Fruit fly (Drosophila melanogaster) whole organism, prepupa: Measurements from ENCODE around the gene mRpS35.

ENCODE experiments used
- Blimp-1 ChIP-seq: fragments of 200-800 bp; sonication (Bioruptor generic); optimal IDR thresholded peaks from 3 replicates; lab custom pipeline; 2017; ENCODE audit warnings: missing biosample characterization, missing genetic modification characterization, mild to moderate bottlenecking, moderate library complexity, missing genetic modification reagents
- CG10669 ChIP-seq: fragments of 200-800 bp; sonication (Bioruptor generic); optimal IDR thresholded peaks from 3 replicates; lab custom pipeline; 2018; ENCODE audit warnings: missing biosample characterization, mild to moderate bottlenecking, missing genetic modification characterization, moderate library complexity
- CG11294 ChIP-seq: fragments of 200-800 bp; sonication (Bioruptor generic); IDR thresholded peaks from 2 replicates; pipeline ENCODE4 v1.3.6; 2022; ENCODE audit warnings: missing biosample characterization, missing genetic modification characterization
- CG11762 ChIP-seq: fragments of 200-800 bp; sonication (Bioruptor generic); optimal IDR thresholded peaks from 3 replicates; lab custom pipeline; 2016; ENCODE audit warnings: missing biosample characterization, missing genetic modification characterization; ENCODE audit not compliant: insufficient read depth
- CG11902 ChIP-seq: fragments of 200-800 bp; sonication (Bioruptor generic); optimal IDR thresholded peaks from 3 replicates; lab custom pipeline; 2016; ENCODE audit warnings: missing biosample characterization, missing genetic modification characterization
- CG15336 ChIP-seq: fragments of 200-800 bp; sonication (Bioruptor generic); IDR thresholded peaks from 2 replicates; pipeline ENCODE4 v1.3.6; 2022; ENCODE audit warnings: missing biosample characterization, missing genetic modification characterization
- CG1621 ChIP-seq: fragments of 200-800 bp; sonication (Bioruptor generic); optimal IDR thresholded peaks from 3 replicates; lab custom pipeline; 2018; ENCODE audit warnings: missing biosample characterization, mild to moderate bottlenecking, missing genetic modification characterization
- CG16779 ChIP-seq: fragments of 200-800 bp; sonication (Bioruptor generic); optimal IDR thresholded peaks from 3 replicates; lab custom pipeline; 2017; ENCODE audit warnings: missing biosample characterization, mild to moderate bottlenecking, missing genetic modification characterization
- CG31627 ChIP-seq: fragments of 200-800 bp; sonication (Bioruptor generic); optimal IDR thresholded peaks from 3 replicates; lab custom pipeline; 2016; ENCODE audit warnings: missing biosample characterization, missing genetic modification characterization
- CG32006 ChIP-seq: fragments of 200-800 bp; sonication (Bioruptor generic); optimal IDR thresholded peaks from 3 replicates; lab custom pipeline; 2017; ENCODE audit warnings: missing biosample characterization, mild to moderate bottlenecking, missing genetic modification characterization
- CG34406 ChIP-seq: fragments of 200-800 bp; sonication (Bioruptor generic); optimal IDR thresholded peaks from 3 replicates; lab custom pipeline; 2016; ENCODE audit warnings: missing biosample characterization, missing genetic modification characterization
- CG4318 ChIP-seq: fragments of 200-800 bp; sonication (Bioruptor generic); optimal IDR thresholded peaks from 3 replicates; lab custom pipeline; 2017; ENCODE audit warnings: missing biosample characterization, mild to moderate bottlenecking, missing genetic modification characterization
- CG6276 ChIP-seq: fragments of 200-800 bp; sonication (Bioruptor generic); optimal IDR thresholded peaks from 2 replicates; lab custom pipeline; 2017; ENCODE audit warnings: missing biosample characterization, mild to moderate bottlenecking, missing genetic modification characterization
- CG6792 ChIP-seq: fragments of 200-800 bp; sonication (Bioruptor generic); optimal IDR thresholded peaks from 3 replicates; lab custom pipeline; 2016; ENCODE audit warnings: missing biosample characterization, missing genetic modification characterization
- CG6854 ChIP-seq: fragments of 200-800 bp; sonication (Bioruptor generic); optimal IDR thresholded peaks from 2 replicates; lab custom pipeline; 2017; ENCODE audit warnings: missing biosample characterization, mild to moderate bottlenecking, missing genetic modification characterization
- CG7368 ChIP-seq: fragments of 200-800 bp; sonication (Bioruptor generic); optimal IDR thresholded peaks from 3 replicates; lab custom pipeline; 2016; ENCODE audit warnings: missing biosample characterization, missing genetic modification characterization
- CG8119 ChIP-seq: fragments of 200-800 bp; sonication (Bioruptor generic); IDR thresholded peaks from 3 replicates; pipeline ENCODE4 v1.3.6; 2022; ENCODE audit warnings: missing biosample characterization, missing genetic modification characterization
- CG8319 ChIP-seq: fragments of 200-800 bp; sonication (Bioruptor generic); optimal IDR thresholded peaks from 3 replicates; lab custom pipeline; 2016; ENCODE audit warnings: missing biosample characterization, missing genetic modification characterization
- CG9139 ChIP-seq: fragments of 200-800 bp; sonication (Bioruptor generic); optimal IDR thresholded peaks from 3 replicates; lab custom pipeline; 2017; ENCODE audit warnings: missing biosample characterization, mild to moderate bottlenecking, missing genetic modification characterization
- Eip75B ChIP-seq: fragments of 200-800 bp; sonication (Bioruptor generic); optimal IDR thresholded peaks from 3 replicates; lab custom pipeline; 2016; ENCODE audit warnings: missing biosample characterization, missing genetic modification characterization
- Eip93F ChIP-seq: fragments of 200-800 bp; sonication (Bioruptor generic); optimal IDR thresholded peaks from 2 replicates; lab custom pipeline; 2016; ENCODE audit warnings: missing biosample characterization, mild to moderate bottlenecking, missing genetic modification characterization
- Ets21C ChIP-seq: fragments of 200-800 bp; sonication (Bioruptor generic); optimal IDR thresholded peaks from 3 replicates; lab custom pipeline; 2016; ENCODE audit warnings: missing biosample characterization, missing genetic modification characterization
- Ets96B ChIP-seq: fragments of 200-800 bp; optimal IDR thresholded peaks from 2 replicates; lab custom pipeline; 2019; ENCODE audit warnings: missing biosample characterization, mild to moderate bottlenecking, missing genetic modification characterization, moderate library complexity
- Gug ChIP-seq: fragments of 200-800 bp; sonication (Bioruptor generic); IDR thresholded peaks from 2 replicates; pipeline ENCODE4 v1.3.6; 2022; ENCODE audit warnings: missing biosample characterization, missing genetic modification characterization
- Hr39 ChIP-seq: fragments of 200-800 bp; sonication (Bioruptor generic); optimal IDR thresholded peaks from 2 replicates; lab custom pipeline; 2016; ENCODE audit warnings: missing biosample characterization, missing genetic modification characterization
- Lpt ChIP-seq: fragments of 200-800 bp; sonication (Bioruptor generic); optimal IDR thresholded peaks from 3 replicates; lab custom pipeline; 2016; ENCODE audit warnings: missing biosample characterization, missing genetic modification characterization
- Met ChIP-seq: fragments of 200-800 bp; sonication (Bioruptor generic); optimal IDR thresholded peaks from 3 replicates; lab custom pipeline; 2016; ENCODE audit warnings: missing biosample characterization, missing genetic modification characterization
- OdsH ChIP-seq: fragments of 200-800 bp; sonication (Bioruptor generic); optimal IDR thresholded peaks from 3 replicates; lab custom pipeline; 2016; ENCODE audit warnings: missing biosample characterization, missing genetic modification characterization
- Sox102F ChIP-seq: fragments of 200-800 bp; sonication (Bioruptor generic); optimal IDR thresholded peaks from 2 replicates; lab custom pipeline; 2016; ENCODE audit warnings: missing biosample characterization, mild to moderate bottlenecking, missing genetic modification characterization
- Sox15 ChIP-seq: fragments of 200-800 bp; sonication (Bioruptor generic); optimal IDR thresholded peaks from 3 replicates; lab custom pipeline; 2016; ENCODE audit warnings: missing biosample characterization, missing genetic modification characterization
- achi ChIP-seq: fragments of 200-800 bp; sonication (Bioruptor generic); optimal IDR thresholded peaks from 3 replicates; lab custom pipeline; 2016; ENCODE audit warnings: missing biosample characterization, missing genetic modification characterization
- cyc ChIP-seq: fragments of 200-800 bp; sonication (Bioruptor generic); optimal IDR thresholded peaks from 3 replicates; lab custom pipeline; 2016; ENCODE audit warnings: missing biosample characterization, missing genetic modification characterization
- dac ChIP-seq: fragments of 200-800 bp; sonication (Bioruptor generic); optimal IDR thresholded peaks from 2 replicates; lab custom pipeline; 2017; ENCODE audit warnings: missing biosample characterization, mild to moderate bottlenecking, missing genetic modification characterization
- dsx ChIP-seq: fragments of 200-800 bp; optimal IDR thresholded peaks from 3 replicates; lab custom pipeline; 2019; ENCODE audit warnings: missing biosample characterization, mild to moderate bottlenecking, missing genetic modification characterization, moderate library complexity; ENCODE audit not compliant: poor library complexity, severe bottlenecking
- fkh ChIP-seq: fragments of 200-800 bp; sonication (Bioruptor generic); optimal IDR thresholded peaks from 3 replicates; lab custom pipeline; 2017; ENCODE audit warnings: missing biosample characterization, mild to moderate bottlenecking, missing genetic modification characterization, moderate library complexity
- net ChIP-seq: fragments of 200-800 bp; sonication (Bioruptor generic); optimal IDR thresholded peaks from 3 replicates; lab custom pipeline; 2016; ENCODE audit warnings: missing biosample characterization, missing genetic modification characterization
- pdm3 ChIP-seq: fragments of 200-800 bp; sonication (Bioruptor generic); optimal IDR thresholded peaks from 3 replicates; lab custom pipeline; 2016; ENCODE audit warnings: missing biosample characterization, missing genetic modification characterization
- salr ChIP-seq, 2 experiments: fragments of 200-800 bp; sonication (Bioruptor generic); optimal IDR thresholded peaks; 3 replicates each; lab custom pipeline; 2016 to 2018; ENCODE audit warnings: missing biosample characterization in 2 of 2, missing genetic modification characterization in 2 of 2, mild to moderate bottlenecking in 1 of 2
- spab ChIP-seq: fragments of 200-800 bp; sonication (Bioruptor generic); optimal IDR thresholded peaks from 2 replicates; lab custom pipeline; 2017; ENCODE audit warnings: missing biosample characterization, mild to moderate bottlenecking, missing genetic modification characterization, missing genetic modification reagents
- ss ChIP-seq, 2 experiments: fragments of 200-800 bp; sonication (Bioruptor generic); optimal IDR thresholded peaks; 2 replicates in 1 of 2; 3 replicates in 1 of 2; lab custom pipeline; 2017 to 2018; ENCODE audit warnings: mild to moderate bottlenecking in 2 of 2, missing biosample characterization in 2 of 2, missing genetic modification characterization in 2 of 2, moderate library complexity in 1 of 2
- topi ChIP-seq: fragments of 200-800 bp; sonication (Bioruptor generic); optimal IDR thresholded peaks from 3 replicates; lab custom pipeline; 2016; ENCODE audit warnings: missing biosample characterization, missing genetic modification characterization
- vri ChIP-seq: fragments of 200-800 bp; sonication (Bioruptor generic); optimal IDR thresholded peaks from 3 replicates; lab custom pipeline; 2016; ENCODE audit warnings: missing biosample characterization, mild to moderate bottlenecking, missing genetic modification characterization

The mRpS35 gene

DNA sequence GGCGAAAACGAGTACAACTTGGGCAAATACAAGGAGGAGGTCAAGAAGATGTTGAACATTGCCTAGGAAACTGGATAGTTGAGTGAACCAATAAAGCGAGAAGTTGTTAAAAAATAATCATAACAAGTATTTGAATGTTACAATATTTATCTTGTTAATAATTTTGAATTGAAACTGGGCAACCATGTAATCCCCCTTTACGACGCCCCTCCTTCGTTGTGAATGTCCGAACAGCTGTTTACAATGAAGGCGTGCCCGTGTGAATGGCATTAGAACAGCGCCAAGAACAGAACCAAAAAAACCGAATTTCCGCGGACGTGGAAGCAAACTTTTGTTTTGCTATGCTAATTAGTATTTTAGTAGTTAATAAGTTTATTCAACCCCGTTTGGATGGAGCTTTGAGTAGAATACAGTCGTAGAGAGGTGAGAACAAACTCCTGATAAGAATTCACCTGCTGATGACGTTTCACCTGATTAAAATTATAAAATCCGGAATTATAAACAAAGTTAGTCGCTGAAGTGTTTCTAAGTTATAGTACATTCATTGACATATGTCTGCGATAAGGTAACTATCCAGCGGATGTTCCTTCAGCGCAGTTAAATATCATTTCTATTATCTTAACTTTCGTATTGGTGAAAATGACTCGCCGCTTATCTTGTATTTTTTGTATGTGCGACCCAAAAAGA lies 1.4 kb downstream of the mRpS35 start, which contains the start of gene Pgant6 (continued):
- no peak for TF ChIP-seq CG11762 (GFP tag; lab: Kevin White, UChicago)
- no peak for TF ChIP-seq CG6854 (GFP tag; lab: Kevin White, UChicago)
- no peak for TF ChIP-seq CG8119
- no peak for TF ChIP-seq Ets96B (tag; lab: Kevin White, UChicago)
- TF ChIP-seq net (GFP tag; lab: Kevin White, UChicago) = no peak
- TF ChIP-seq CG7368 (GFP tag; lab: Kevin White, UChicago) = no peak
- TF ChIP-seq achi (GFP tag; lab: Kevin White, UChicago) = no peak
- no peak for TF ChIP-seq CG9139 (GFP tag; lab: Kevin White, UChicago)
- TF ChIP-seq Blimp-1 = no peak
- TF ChIP-seq CG11294 (GFP tag; lab: Robert Waterston, UW) = no peak
- no peak for TF ChIP-seq pdm3 (GFP tag; lab: Kevin White, UChicago)
- no peak for TF ChIP-seq Lpt (GFP tag; lab: Kevin White, UChicago)
- no peak for TF ChIP-seq CG4318 (GFP tag; lab: Kevin White, UChicago)
- no peak for TF ChIP-seq CG1621 (tag; lab: Kevin White, UChicago)
- no peak for TF ChIP-seq Met (GFP tag; lab: Kevin White, UChicago)
- TF ChIP-seq CG6276 (GFP tag; lab: Kevin White, UChicago) = no peak
- no peak for TF ChIP-seq CG16779 (tag; lab: Kevin White, UChicago)

dm6 chr3L:2782678-2783027 lies 2.0 kb downstream of the mRpS35 start:
- no peak for TF ChIP-seq Eip75B (GFP tag; lab: Kevin White, UChicago)
- TF ChIP-seq fkh (GFP tag; lab: Kevin White, UChicago) = peak; percentile 41

dm6 chr3L:2785941-2786340 lies 5.2 kb downstream of the mRpS35 start:
- TF ChIP-seq CG31627 (GFP tag; lab: Kevin White, UChicago) (no peak), CG8119 (no peak), OdsH (GFP tag; lab: Kevin White, UChicago) (no peak), Gug (no peak), Eip75B (GFP tag; lab: Kevin White, UChicago) (no peak), dsx (no peak), CG11762 (GFP tag; lab: Kevin White, UChicago) (no peak), vri (GFP tag; lab: Kevin White, UChicago) (no peak), Blimp-1 (no peak), dac (GFP tag; lab: Kevin White, UChicago) (no peak), CG6276 (GFP tag; lab: Kevin White, UChicago) (no peak), CG11902 (GFP tag; lab: Kevin White, UChicago) (no peak), CG1621 (tag; lab: Kevin White, UChicago) (no peak), cyc (no peak), pdm3 (GFP tag; lab: Kevin White, UChicago) (no peak)

dm6 chr3L:2795363-2795957 lies 14.8 kb downstream of the mRpS35 start:
- peak; percentile 35 for TF ChIP-seq Sox102F (GFP tag; lab: Kevin White, UChicago)
- TF ChIP-seq cyc = no peak
- peak; percentile 82 for TF ChIP-seq Blimp-1
- TF ChIP-seq CG34406 (GFP tag; lab: Kevin White, UChicago) = peak; percentile 26
- TF ChIP-seq fkh (GFP tag; lab: Kevin White, UChicago) = no peak
- no peak for TF ChIP-seq vri (GFP tag; lab: Kevin White, UChicago)
- peak; percentile 41 for TF ChIP-seq Ets21C (GFP tag; lab: Kevin White, UChicago)
- no peak for TF ChIP-seq CG9139 (GFP tag; lab: Kevin White, UChicago)
- TF ChIP-seq CG6792 (GFP tag; lab: Kevin White, UChicago) = peak; percentile 38
- no peak for TF ChIP-seq spab (GFP tag; lab: Kevin White, UChicago)
- peak; percentile 89 for TF ChIP-seq CG15336 (GFP tag; lab: Robert Waterston, UW)
- peak; percentile 71 for TF ChIP-seq CG6854 (GFP tag; lab: Kevin White, UChicago)
- TF ChIP-seq Eip93F = no peak
- no peak for TF ChIP-seq Sox15 (GFP tag; lab: Kevin White, UChicago)
- TF ChIP-seq net (GFP tag; lab: Kevin White, UChicago) = peak; percentile 78
- TF ChIP-seq Eip75B (GFP tag; lab: Kevin White, UChicago) = no peak
- TF ChIP-seq topi (GFP tag; lab: Kevin White, UChicago) = peak; percentile 19
- no peak for TF ChIP-seq dsx
- TF ChIP-seq Hr39 (GFP tag; lab: Kevin White, UChicago) = peak; percentile 67
- no peak for TF ChIP-seq CG6276 (GFP tag; lab: Kevin White, UChicago)
- no peak for TF ChIP-seq salr (GFP tag; optimal IDR thresholded peaks at IDR 0.05; lab: Kevin White, UChicago)
- TF ChIP-seq CG8319 (GFP tag; lab: Kevin White, UChicago) = no peak
- TF ChIP-seq CG10669 (GFP tag; lab: Kevin White, UChicago) = no peak
- TF ChIP-seq CG32006 (GFP tag; lab: Kevin White, UChicago) = peak; percentile 28
- peak; percentile 71 for TF ChIP-seq pdm3 (GFP tag; lab: Kevin White, UChicago)
- no peak for TF ChIP-seq ss (GFP tag; optimal IDR thresholded peaks at IDR 0.05; lab: Kevin White, UChicago)
